Worm (Caenorhabditis elegans) whole organism, L2 larva: ENCODE measurements around the gene T28A11.3.

Experiments
- aly-2 ChIP-seq: fragments of 150-350 bp; optimal IDR thresholded peaks from 2 replicates; lab custom pipeline; 2014; ENCODE audit warnings: missing biosample characterization, missing genetic modification characterization
- blmp-1 ChIP-seq: sonication (generic microtip); optimal IDR thresholded peaks from 2 replicates; lab custom pipeline; 2017; ENCODE audit warnings: missing genetic modification characterization, mild to moderate bottlenecking, missing compliant biosample characterization, antibody characterized with exemption, moderate library complexity; ENCODE audit not compliant: insufficient read depth
- lin-39 ChIP-seq: fragments of 150-350 bp; optimal IDR thresholded peaks from 2 replicates; lab custom pipeline; 2014; ENCODE audit warnings: missing biosample characterization, missing genetic modification reagents, missing genetic modification characterization
- mab-5 ChIP-seq: fragments of 150-350 bp; optimal IDR thresholded peaks from 2 replicates; lab custom pipeline; 2014; ENCODE audit warnings: missing biosample characterization, missing genetic modification characterization
- mdl-1 ChIP-seq, 2 experiments: fragments of 150-350 bp in 1 of 2; sonication (generic microtip) in 1 of 2; optimal IDR thresholded peaks; 2 replicates each; lab custom pipeline; 2017; ENCODE audit warnings: missing biosample characterization in 2 of 2, missing genetic modification characterization in 2 of 2
- nhr-10 ChIP-seq: sonication (generic microtip); optimal IDR thresholded peaks from 2 replicates; lab custom pipeline; 2017; ENCODE audit warnings: missing biosample characterization, missing genetic modification characterization

ce11 chrV:3281523-3281922, 6.4 kb downstream of the T28A11.3 start, which contains the start of gene T28A11.25:
- TF ChIP-seq nhr-10 (no peak), mab-5 (tag; lab: Kevin White, UChicago) (no peak), mdl-1 (tag; optimal IDR thresholded peaks at IDR 0.05; lab: Kevin White, UChicago) (no peak), blmp-1 (no peak), aly-2 (no peak), lin-39 (tag; lab: Kevin White, UChicago) (no peak)
